Fruit fly (Drosophila melanogaster) whole organism, embryonic: ENCODE data around the gene CG13386.

Source experiments
- CG15011 ChIP-seq: fragments of 200-800 bp; sonication (Bioruptor generic); optimal IDR thresholded peaks from 3 replicates; lab custom pipeline; 2018; ENCODE audit warnings: missing biosample characterization, mild to moderate bottlenecking, missing genetic modification characterization
- CG18476 ChIP-seq: fragments of 200-800 bp; sonication (Bioruptor generic); optimal IDR thresholded peaks from 2 replicates; lab custom pipeline; 2016; ENCODE audit warnings: missing biosample characterization, mild to moderate bottlenecking, missing genetic modification characterization
- CG32767 ChIP-seq: fragments of 200-800 bp; sonication (Bioruptor generic); IDR thresholded peaks from 2 replicates; pipeline ENCODE4 v1.3.6; 2022; ENCODE audit warnings: missing biosample characterization, missing genetic modification characterization
- CG33213 ChIP-seq: fragments of 200-800 bp; sonication (Bioruptor generic); optimal IDR thresholded peaks from 3 replicates; lab custom pipeline; 2016; ENCODE audit warnings: missing biosample characterization, missing genetic modification characterization
- CG3726 ChIP-seq: fragments of 200-800 bp; sonication (Bioruptor generic); IDR thresholded peaks from 3 replicates; pipeline ENCODE4, ENCODE4 v1.3.6; 2022; ENCODE audit warnings: missing biosample characterization, missing genetic modification characterization
- Fer3 ChIP-seq: fragments of 200-800 bp; sonication (Bioruptor generic); optimal IDR thresholded peaks from 2 replicates; lab custom pipeline; 2018; ENCODE audit warnings: missing biosample characterization, mild to moderate bottlenecking, missing genetic modification characterization, moderate library complexity
- HmgD ChIP-seq: fragments of 200-800 bp; sonication (Bioruptor generic); optimal IDR thresholded peaks from 3 replicates; lab custom pipeline; 2016; ENCODE audit warnings: missing biosample characterization, missing genetic modification characterization
- Hr39 ChIP-seq: fragments of >200 bp; optimal IDR thresholded peaks from 2 replicates; lab custom pipeline; 2017
- Opbp ChIP-seq: fragments of 200-800 bp; sonication (Bioruptor generic); IDR thresholded peaks from 3 replicates; pipeline ENCODE4 v1.3.6; 2022; ENCODE audit warnings: missing biosample characterization, missing genetic modification characterization; ENCODE audit not compliant: partially characterized antibody
- br ChIP-seq: fragments of >200 bp; optimal IDR thresholded peaks from 2 replicates; lab custom pipeline; 2017
- crp ChIP-seq, 2 experiments: fragments of 200-800 bp; sonication (Bioruptor generic); optimal IDR thresholded peaks; 2 replicates in 1 of 2; 3 replicates in 1 of 2; lab custom pipeline; 2017; ENCODE audit warnings: missing biosample characterization in 2 of 2, missing genetic modification characterization in 2 of 2, mild to moderate bottlenecking in 1 of 2, moderate library complexity in 1 of 2
- dysf ChIP-seq: fragments of 200-800 bp; sonication (Bioruptor generic); IDR thresholded peaks from 3 replicates; pipeline ENCODE4 v1.3.6; 2022; ENCODE audit warnings: missing biosample characterization, missing genetic modification characterization
- gsb ChIP-seq: fragments of 200-800 bp; sonication (Bioruptor generic); IDR thresholded peaks from 2 replicates; pipeline ENCODE4 v1.3.6; 2022; ENCODE audit warnings: missing biosample characterization, missing genetic modification characterization
- schlank ChIP-seq: fragments of 200-800 bp; sonication (Bioruptor generic); optimal IDR thresholded peaks from 2 replicates; lab custom pipeline; 2018; ENCODE audit warnings: missing biosample characterization, mild to moderate bottlenecking, missing genetic modification characterization

- TF ChIP-seq schlank (tag; lab: Kevin White, UChicago): no peak
- no peak for TF ChIP-seq HmgD (GFP tag; lab: Kevin White, UChicago)
- no peak for TF ChIP-seq CG3726 (GFP tag; lab: Robert Waterston, UW)
- no peak for TF ChIP-seq CG18476
- TF ChIP-seq CG15011 (GFP tag; lab: Kevin White, UChicago): no peak
- TF ChIP-seq Fer3 (tag; lab: Kevin White, UChicago): no peak
- TF ChIP-seq gsb (GFP tag; lab: Robert Waterston, UW): no peak
- no peak for TF ChIP-seq br (lab: Kevin White, UChicago)
- no peak for TF ChIP-seq dysf (GFP tag; lab: Robert Waterston, UW)
- TF ChIP-seq Hr39: no peak
- no peak for TF ChIP-seq CG33213 (GFP tag; lab: Kevin White, UChicago)
- no peak for TF ChIP-seq CG32767
- TF ChIP-seq crp (GFP tag; optimal IDR thresholded peaks at IDR 0.05; lab: Kevin White, UChicago): peak in 1 of 2 experiments; percentile 80
- TF ChIP-seq Opbp (GFP tag; lab: Robert Waterston, UW): no peak
These were observed 39.2 kb downstream of the CG13386 start, which contains the start of gene mus201 for dm6 chr2L:8438052-8438451.
